Fruit fly (Drosophila melanogaster) whole organism: Measurements from ENCODE around the gene unc79.

Source experiments
- CG8478 ChIP-seq: fragments of >200 bp; optimal IDR thresholded peaks from 2 replicates; lab custom pipeline; 2018; ENCODE audit warnings: inconsistent platforms
- EcR ChIP-seq, 2 experiments: fragments of >200 bp; optimal IDR thresholded peaks; 2 replicates each; lab custom pipeline; 2017; ENCODE audit warnings: missing biosample characterization in 2 of 2, missing genetic modification characterization in 2 of 2, missing genetic modification reagents in 2 of 2
- psq ChIP-seq: fragments of >200 bp; optimal IDR thresholded peaks from 2 replicates; lab custom pipeline; 2017
- usp ChIP-seq: fragments of >200 bp; optimal IDR thresholded peaks from 2 replicates; lab custom pipeline; 2017; ENCODE audit warnings: missing biosample characterization, missing genetic modification characterization, mixed read lengths

DNA sequence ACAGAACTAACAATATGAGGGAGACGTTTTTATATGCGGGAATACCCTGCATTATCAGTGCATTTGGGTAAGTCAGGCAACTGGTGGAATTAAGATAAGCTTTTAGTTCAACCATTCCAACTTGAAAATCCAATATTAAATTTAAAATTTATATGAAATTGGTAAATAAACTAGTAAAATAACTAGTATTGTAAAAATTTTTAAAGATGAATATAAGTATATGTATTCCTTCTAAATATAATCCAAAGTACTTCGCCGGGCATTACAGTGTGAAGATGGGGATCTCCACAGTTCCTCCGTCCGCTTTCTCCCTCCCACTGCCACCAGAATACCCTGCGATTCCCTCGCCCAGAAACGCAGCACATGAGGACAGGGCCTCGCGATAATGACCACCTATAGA, 36.9 kb upstream of the unc79 start:
- TF ChIP-seq psq (lab: Kevin White, UChicago), result no peak
- TF ChIP-seq CG8478, result no peak
- no peak for TF ChIP-seq usp (GFP tag; lab: Kevin White, UChicago)
- no peak for TF ChIP-seq EcR (GFP tag; optimal IDR thresholded peaks at IDR 0.05; lab: Kevin White, UChicago)
